Worm (Caenorhabditis elegans): Measurements from ENCODE around the gene zig-4.

ce11 chrX:7888915-7889314 lies 36.3 kb upstream of the zig-4 start, which contains the start of gene C39D10.2:
- no peak for TF ChIP-seq lin-13 (GFP tag; optimal IDR thresholded peaks at IDR 0.05)
- no peak for TF ChIP-seq dpl-1 (GFP tag; optimal IDR thresholded peaks at IDR 0.05)
- no peak for TF ChIP-seq snpc-4 (tag; optimal IDR thresholded peaks at IDR 0.05)
